Fruit fly (Drosophila melanogaster): Measurements from ENCODE around the gene spen.
A peak's percentile ranks its signal among the peaks of the same experiment; 100 is the strongest.

The spen gene

dm6 chr2L:181020-181419 is 22.2 kb downstream of the spen start (continued):
- TF ChIP-seq CG42726 (GFP tag; IDR thresholded peaks at IDR 0.05; ENCODE audit: partially characterized antibody) (no peak), CG11456 (GFP tag; IDR thresholded peaks at IDR 0.05) (no peak), Neu2 (GFP tag; optimal IDR thresholded peaks at IDR 0.05; ENCODE audit: borderline replicate concordance) (no peak), da (GFP tag; optimal IDR thresholded peaks at IDR 0.05) (no peak), CG7963 (GFP tag; IDR thresholded peaks at IDR 0.05; ENCODE audit: partially characterized antibody) (no peak), lov (optimal IDR thresholded peaks at IDR 0.05) (no peak), lov (GFP tag; IDR thresholded peaks at IDR 0.05) (no peak), hkb (optimal IDR thresholded peaks at IDR 0.05) (no peak), hkb (GFP tag; IDR thresholded peaks at IDR 0.05) (no peak), Nf-YC (tag; optimal IDR thresholded peaks at IDR 0.05) (no peak), CG9817 (tag; optimal IDR thresholded peaks at IDR 0.05) (no peak), NFAT (GFP tag; IDR thresholded peaks at IDR 0.05) (no peak), ase (GFP tag; IDR thresholded peaks at IDR 0.05) (no peak), shn (GFP tag; optimal IDR thresholded peaks at IDR 0.05) (no peak), CG5953 (GFP tag; IDR thresholded peaks at IDR 0.05) (no peak), CG4360 (GFP tag; IDR thresholded peaks at IDR 0.05) (0 out of 2 replicates have a peak, but pooled peaks have one; percentile 36), Ada2b (GFP tag; IDR thresholded peaks at IDR 0.05) (no peak)

- peak; percentile 93 for TF ChIP-seq cg (GFP tag; optimal IDR thresholded peaks at IDR 0.05)
- 0 out of 2 replicates have a peak, but pooled peaks have one; percentile 18 for TF ChIP-seq tna (GFP tag; IDR thresholded peaks at IDR 0.05; ENCODE audit: partially characterized antibody)
- peak; percentile 3 for TF ChIP-seq CG10267 (tag; optimal IDR thresholded peaks at IDR 0.05)
- TF ChIP-seq bbx (GFP tag; IDR thresholded peaks at IDR 0.05; ENCODE audit: partially characterized antibody) = 0 out of 2 replicates have a peak, but pooled peaks have one; percentile 29
- no peak for TF ChIP-seq CG17361 (GFP tag; IDR thresholded peaks at IDR 0.05)
- TF ChIP-seq CHES-1-like (GFP tag; optimal IDR thresholded peaks at IDR 0.05) = peak; percentile 40
- peak in 1 of 3 experiments; percentile 39 for TF ChIP-seq Stat92E (GFP tag; optimal IDR thresholded peaks at IDR 0.05)
- peak; percentile 41 for TF ChIP-seq pzg (GFP tag; optimal IDR thresholded peaks at IDR 0.05)
- peak; percentile 20; the same call in 1 of the 2 replicates for TF ChIP-seq ato (GFP tag; IDR thresholded peaks at IDR 0.05; ENCODE audit: partially characterized antibody)
- peak; percentile 25 for TF ChIP-seq YL-1 (GFP tag; optimal IDR thresholded peaks at IDR 0.05)
- TF ChIP-seq Trl (optimal IDR thresholded peaks at IDR 0.05) = peak in 1 of 2 experiments; percentile 28
- TF ChIP-seq Trl (GFP tag; optimal IDR thresholded peaks at IDR 0.05) = no peak
- TF ChIP-seq Med (GFP tag) = peak; percentile 77
- TF ChIP-seq Fer1 (GFP tag; optimal IDR thresholded peaks at IDR 0.05) = peak; percentile 44
- peak; percentile 22 for TF ChIP-seq Dp (GFP tag; optimal IDR thresholded peaks at IDR 0.05)
- TF ChIP-seq Myb (GFP tag; optimal IDR thresholded peaks at IDR 0.05) = peak; percentile 3
- TF ChIP-seq aop (GFP tag; IDR thresholded peaks at IDR 0.05) = no peak
- 0 out of 4 replicates have a peak, but pooled peaks have one; percentile 75 for TF ChIP-seq chinmo (GFP tag; IDR thresholded peaks at IDR 0.05; ENCODE audit: partially characterized antibody)
- TF ChIP-seq wek (GFP tag; optimal IDR thresholded peaks at IDR 0.05) = no peak
- peak; percentile 6 for TF ChIP-seq D19A (tag; optimal IDR thresholded peaks at IDR 0.05)
- TF ChIP-seq disco-r (GFP tag; optimal IDR thresholded peaks at IDR 0.05) = no peak
- TF ChIP-seq Sry-δ (GFP tag; optimal IDR thresholded peaks at IDR 0.05) = peak; percentile 9
- TF ChIP-seq wor (GFP tag; IDR thresholded peaks at IDR 0.05) = no peak
- TF ChIP-seq CG16813 (GFP tag; IDR thresholded peaks at IDR 0.05; ENCODE audit: partially characterized antibody) = peak; percentile 38; the same call in 2 of the 3 replicates
- TF ChIP-seq Ada2b (GFP tag; IDR thresholded peaks at IDR 0.05) = no peak
- TF ChIP-seq Scr (GFP tag; IDR thresholded peaks at IDR 0.05; ENCODE audit: partially characterized antibody) = peak; percentile 57
- TF ChIP-seq Taf1 (GFP tag; IDR thresholded peaks at IDR 0.05) = no peak
- TF ChIP-seq Hr51 (GFP tag; optimal IDR thresholded peaks at IDR 0.05) = peak in 1 of 2 experiments; percentile 8
- peak; percentile 100 for TF ChIP-seq CG9437 (GFP tag; optimal IDR thresholded peaks at IDR 0.05)
- TF ChIP-seq MBD-R2 (GFP tag; IDR thresholded peaks at IDR 0.05) = peak; percentile 45; the same call in 1 of the 2 replicates
- peak; percentile 38 for TF ChIP-seq nerfin-1 (tag; optimal IDR thresholded peaks at IDR 0.05)
- TF ChIP-seq ci (GFP tag; IDR thresholded peaks at IDR 0.05) = peak; percentile 15; the same call in 1 of the 3 replicates
These were observed 23.7 kb downstream of the spen start for dm6 chr2L:182360-183144.
